Worm (Caenorhabditis elegans): ENCODE measurements around the gene Y39B6A.27.
A peak's percentile ranks its signal among the peaks of the same experiment; 100 is the strongest.

The Y39B6A.27 gene

DNA sequence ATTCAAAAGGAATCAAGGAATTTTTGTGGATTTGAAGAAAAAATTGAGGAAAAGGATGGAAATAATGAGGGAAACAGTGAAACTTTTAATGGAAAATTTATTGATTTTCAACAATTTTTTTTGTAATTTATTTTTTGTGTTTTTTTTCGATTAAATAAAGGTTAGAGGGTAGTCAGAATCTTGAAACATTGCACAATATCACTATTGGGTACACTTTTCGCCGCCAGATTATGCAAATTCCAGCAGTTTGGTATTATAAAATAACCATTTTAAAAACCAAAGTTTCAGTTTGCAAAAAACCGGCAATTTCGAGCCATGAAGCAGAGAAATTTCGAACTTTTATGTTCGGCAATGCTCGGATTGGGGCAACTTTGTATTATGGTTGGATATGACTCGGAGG, at the start of gene Y39B6A.27:
Y39B6A.27 (plus strand) TSS at position 301 of the 400 bp plus-strand sequence.
- TF ChIP-seq ztf-29 (GFP tag; IDR thresholded peaks at IDR 0.05): no peak
- no peak for TF ChIP-seq med-1 (GFP tag; optimal IDR thresholded peaks at IDR 0.05; ENCODE audit: insufficient read depth)

DNA sequence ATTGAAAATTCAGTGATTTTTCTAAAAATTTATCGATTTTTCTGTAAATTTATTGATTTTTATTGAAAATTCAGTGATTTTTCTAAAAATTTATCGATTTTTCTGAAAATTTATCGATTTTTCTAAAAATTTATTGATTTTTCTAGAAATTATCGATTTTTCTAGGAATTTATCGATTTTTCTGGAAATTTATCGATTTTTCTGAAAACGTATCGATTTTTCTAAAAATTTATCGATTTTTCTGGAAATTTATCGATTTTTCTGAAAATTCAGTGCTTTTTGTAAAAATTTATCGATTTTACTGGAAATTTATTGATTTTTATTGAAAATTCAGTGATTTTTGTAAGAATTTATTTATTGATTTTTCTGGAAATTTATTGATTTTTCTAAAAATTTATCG, 46.9 kb upstream of the Y39B6A.27 start:
- TF ChIP-seq T22C8.4 (GFP tag; IDR thresholded peaks at IDR 0.05): peak; percentile 19

DNA sequence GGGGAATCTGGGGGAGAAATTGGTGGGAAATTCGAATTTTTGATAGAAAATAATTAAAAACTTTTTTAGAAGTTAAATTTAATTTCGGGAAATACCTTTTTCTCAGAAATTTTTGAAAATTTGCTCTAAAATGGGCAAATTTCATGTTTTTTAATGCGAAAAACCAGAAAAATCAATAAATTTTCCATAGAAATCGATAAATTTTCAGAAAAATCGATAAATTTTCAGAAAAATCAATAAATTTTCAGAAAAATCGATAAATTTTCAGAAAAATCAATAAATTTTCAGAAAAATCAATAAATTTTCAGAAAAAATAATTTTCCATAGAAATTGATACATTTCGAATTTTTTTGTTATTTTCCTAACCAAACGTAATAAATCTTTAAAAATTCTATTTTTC, 45.5 kb upstream of the Y39B6A.27 start:
- TF ChIP-seq ztf-29 (GFP tag; IDR thresholded peaks at IDR 0.05) (no peak), T22C8.4 (GFP tag; IDR thresholded peaks at IDR 0.05) (peak; percentile 75), flt-1 (GFP tag; IDR thresholded peaks at IDR 0.05) (no peak), tab-1 (GFP tag; IDR thresholded peaks at IDR 0.05) (no peak)

DNA sequence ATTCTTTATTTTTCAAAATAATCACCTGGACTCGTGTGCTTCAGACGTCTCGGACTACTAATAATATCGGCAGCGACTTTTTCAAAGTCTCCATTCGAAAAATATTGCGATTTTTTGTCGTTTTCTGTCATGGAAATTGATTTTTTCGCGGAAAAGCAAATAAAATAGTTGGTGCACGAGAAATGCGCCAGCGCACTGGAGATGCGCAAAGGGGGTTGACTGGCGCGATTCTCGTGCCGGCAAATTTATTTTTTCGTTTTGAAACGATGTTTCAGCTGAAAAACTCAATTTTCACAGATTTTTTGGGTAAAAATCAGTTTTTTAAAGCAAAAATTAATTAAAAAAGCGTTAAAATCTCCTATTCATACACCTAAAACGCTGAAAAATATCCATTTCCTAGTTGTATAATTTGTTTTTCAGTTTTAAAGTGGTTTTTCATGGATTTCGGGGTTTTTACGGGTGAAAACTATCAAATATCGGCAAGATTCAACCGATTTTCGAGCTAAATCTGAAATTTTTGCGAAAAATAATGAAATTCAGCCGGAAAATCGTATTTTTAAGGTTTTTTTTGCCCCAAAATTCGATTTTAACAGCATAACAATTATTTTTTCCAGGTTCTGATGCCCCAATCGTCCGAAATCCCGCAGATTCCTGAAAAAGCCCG, 41.2 kb upstream of the Y39B6A.27 start, which contains the start of the genes reps-1 and Y39B6A.37:
reps-1 (minus strand) TSS at position 263 of the 664 bp plus-strand sequence.
Y39B6A.37 (plus strand) TSS at position 614 of the 664 bp plus-strand sequence.
- TF ChIP-seq ztf-23 (GFP tag; IDR thresholded peaks at IDR 0.05): no peak
- TF ChIP-seq cog-1 (tag; optimal IDR thresholded peaks at IDR 0.05): no peak
- no peak for TF ChIP-seq ref-1 (GFP tag; conservative IDR thresholded peaks at IDR 0.05)
- TF ChIP-seq flt-1 (GFP tag; IDR thresholded peaks at IDR 0.05): no peak
- TF ChIP-seq med-1 (GFP tag; optimal IDR thresholded peaks at IDR 0.05; ENCODE audit: insufficient read depth): no peak
- no peak for TF ChIP-seq tab-1 (GFP tag; IDR thresholded peaks at IDR 0.05)
- no peak for TF ChIP-seq ztf-29 (GFP tag; IDR thresholded peaks at IDR 0.05)
- no peak for TF ChIP-seq T22C8.4 (GFP tag; IDR thresholded peaks at IDR 0.05)
- TF ChIP-seq klf-2 (GFP tag; conservative IDR thresholded peaks at IDR 0.05): no peak

ce11 chrV:18990958-18991357, 40.6 kb upstream of the Y39B6A.27 start:
- TF ChIP-seq klf-2 (GFP tag; conservative IDR thresholded peaks at IDR 0.05) (no peak), med-1 (GFP tag; optimal IDR thresholded peaks at IDR 0.05; ENCODE audit: insufficient read depth) (no peak), ztf-29 (GFP tag; IDR thresholded peaks at IDR 0.05) (no peak), tab-1 (GFP tag; IDR thresholded peaks at IDR 0.05) (no peak), ztf-23 (GFP tag; IDR thresholded peaks at IDR 0.05) (no peak), ref-1 (GFP tag; conservative IDR thresholded peaks at IDR 0.05) (no peak)

DNA sequence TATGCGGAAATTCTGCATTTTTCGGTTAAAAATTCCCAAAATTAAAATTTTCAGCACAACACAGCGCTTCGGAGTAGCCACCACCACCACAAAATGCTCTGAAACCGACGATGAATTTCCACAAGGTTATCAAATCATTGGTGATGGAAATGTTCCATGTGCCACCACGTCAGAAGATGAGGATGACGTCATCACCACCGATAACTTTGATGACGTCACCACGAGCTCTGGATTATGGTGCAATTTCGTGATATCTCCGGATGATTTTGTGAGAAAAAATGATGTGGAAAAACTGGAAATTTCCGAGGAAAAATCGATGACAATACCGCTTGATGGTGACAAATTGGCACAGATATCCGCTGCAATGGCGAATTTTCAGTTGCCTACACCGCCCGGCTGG, 38.5 kb upstream of the Y39B6A.27 start:
- TF ChIP-seq ztf-23 (GFP tag; IDR thresholded peaks at IDR 0.05) (no peak), klf-2 (GFP tag; conservative IDR thresholded peaks at IDR 0.05) (no peak), ztf-29 (GFP tag; IDR thresholded peaks at IDR 0.05) (no peak), cog-1 (tag; optimal IDR thresholded peaks at IDR 0.05) (no peak), med-1 (GFP tag; optimal IDR thresholded peaks at IDR 0.05; ENCODE audit: insufficient read depth) (no peak), ref-1 (GFP tag; conservative IDR thresholded peaks at IDR 0.05) (no peak), flt-1 (GFP tag; IDR thresholded peaks at IDR 0.05) (no peak), tab-1 (GFP tag; IDR thresholded peaks at IDR 0.05) (no peak)

DNA sequence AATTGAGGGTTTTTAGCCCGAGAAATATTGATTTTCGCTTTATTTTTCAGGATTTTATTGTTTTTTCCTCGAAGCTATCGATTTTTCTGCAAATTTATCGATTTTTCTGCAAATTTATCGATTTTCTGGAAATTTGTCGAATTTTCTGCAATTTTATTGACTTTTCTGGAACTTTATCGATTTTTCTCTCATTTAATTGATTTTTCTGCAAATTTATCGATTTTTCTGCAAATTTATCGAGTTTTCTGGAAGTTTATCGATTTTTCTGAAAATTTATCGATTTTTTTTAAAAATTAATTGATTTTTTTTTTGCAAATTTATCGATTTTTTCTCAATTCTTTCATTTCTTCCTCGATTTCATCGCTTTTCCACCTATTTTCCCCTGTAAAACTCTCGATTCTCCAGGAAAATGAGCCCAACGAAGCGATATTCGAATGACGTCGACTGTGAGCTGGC, 38.0 kb upstream of the Y39B6A.27 start, which contains the start of gene gtf-2F2:
gtf-2F2 (plus strand) TSS at position 406 of the 456 bp plus-strand sequence.
- TF ChIP-seq ztf-29 (GFP tag; IDR thresholded peaks at IDR 0.05) (no peak), flt-1 (GFP tag; IDR thresholded peaks at IDR 0.05) (no peak), ref-1 (GFP tag; conservative IDR thresholded peaks at IDR 0.05) (no peak), klf-2 (GFP tag; conservative IDR thresholded peaks at IDR 0.05) (no peak), tab-1 (GFP tag; IDR thresholded peaks at IDR 0.05) (no peak), med-1 (GFP tag; optimal IDR thresholded peaks at IDR 0.05; ENCODE audit: insufficient read depth) (no peak), T22C8.4 (GFP tag; IDR thresholded peaks at IDR 0.05) (peak; percentile 87)

ce11 chrV:18998045-18998444, 33.5 kb upstream of the Y39B6A.27 start, which contains the start of gene tgt-2:
tgt-2 (plus strand) TSS chrV:18998345.
- no peak for TF ChIP-seq flt-1 (GFP tag; IDR thresholded peaks at IDR 0.05)
- TF ChIP-seq ref-1 (GFP tag; conservative IDR thresholded peaks at IDR 0.05): no peak
- no peak for TF ChIP-seq klf-2 (GFP tag; conservative IDR thresholded peaks at IDR 0.05)
- TF ChIP-seq cog-1 (tag; optimal IDR thresholded peaks at IDR 0.05): no peak
- no peak for TF ChIP-seq ztf-29 (GFP tag; IDR thresholded peaks at IDR 0.05)
- TF ChIP-seq ztf-23 (GFP tag; IDR thresholded peaks at IDR 0.05): no peak
- TF ChIP-seq tab-1 (GFP tag; IDR thresholded peaks at IDR 0.05): no peak

DNA sequence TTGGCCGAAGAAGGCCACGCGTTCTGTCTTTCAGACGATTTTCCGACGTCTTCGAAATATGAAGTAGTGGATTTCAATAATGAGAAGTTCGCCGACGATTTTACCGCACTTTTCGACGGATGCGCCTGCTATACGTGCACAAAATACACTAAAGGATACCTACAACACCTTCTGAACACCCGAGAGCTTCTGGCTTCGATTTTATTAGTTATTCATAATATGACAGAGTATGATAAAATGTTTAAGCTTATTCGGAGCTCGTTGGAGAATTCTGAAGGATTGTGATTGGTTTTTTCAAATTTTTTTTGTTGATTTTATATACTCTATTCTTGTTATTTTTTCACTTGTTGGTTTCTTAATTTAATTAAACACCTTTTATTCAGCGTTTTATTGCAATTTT, 31.0 kb upstream of the Y39B6A.27 start:
- TF ChIP-seq med-1 (GFP tag; optimal IDR thresholded peaks at IDR 0.05; ENCODE audit: insufficient read depth): no peak
- no peak for TF ChIP-seq tab-1 (GFP tag; IDR thresholded peaks at IDR 0.05)
- TF ChIP-seq ztf-23 (GFP tag; IDR thresholded peaks at IDR 0.05): no peak
- no peak for TF ChIP-seq ztf-29 (GFP tag; IDR thresholded peaks at IDR 0.05)
- TF ChIP-seq flt-1 (GFP tag; IDR thresholded peaks at IDR 0.05): no peak
- no peak for TF ChIP-seq klf-2 (GFP tag; conservative IDR thresholded peaks at IDR 0.05)
- TF ChIP-seq T22C8.4 (GFP tag; IDR thresholded peaks at IDR 0.05): no peak
- TF ChIP-seq cog-1 (tag; optimal IDR thresholded peaks at IDR 0.05): no peak
- no peak for TF ChIP-seq ref-1 (GFP tag; conservative IDR thresholded peaks at IDR 0.05)

DNA sequence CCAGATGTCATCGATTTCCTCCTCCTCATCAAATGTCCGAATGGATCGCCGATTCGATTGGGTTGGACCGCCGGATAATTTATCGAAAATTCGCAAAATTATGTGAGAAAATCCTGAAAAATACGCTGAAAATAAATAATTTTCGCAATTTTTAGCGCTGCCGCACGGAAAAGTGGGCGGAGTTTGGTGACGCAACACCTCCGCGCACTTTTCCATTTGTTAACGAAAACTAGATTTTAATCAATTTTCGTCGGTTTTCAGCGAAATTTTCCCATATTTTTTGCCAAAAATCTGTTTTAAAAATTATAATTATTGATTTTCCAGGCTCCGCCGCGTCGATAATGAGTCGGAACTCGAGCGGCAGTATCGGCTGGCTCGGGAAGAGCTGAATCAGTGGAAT, 30.5 kb upstream of the Y39B6A.27 start, which contains the start of gene Y39B6A.34:
Y39B6A.34 (plus strand) TSS at position 3 of the 400 bp plus-strand sequence.
- no peak for TF ChIP-seq T22C8.4 (GFP tag; IDR thresholded peaks at IDR 0.05)
- no peak for TF ChIP-seq ref-1 (GFP tag; conservative IDR thresholded peaks at IDR 0.05)
- no peak for TF ChIP-seq med-1 (GFP tag; optimal IDR thresholded peaks at IDR 0.05; ENCODE audit: insufficient read depth)
- no peak for TF ChIP-seq tab-1 (GFP tag; IDR thresholded peaks at IDR 0.05)
- no peak for TF ChIP-seq cog-1 (tag; optimal IDR thresholded peaks at IDR 0.05)
- no peak for TF ChIP-seq ztf-23 (GFP tag; IDR thresholded peaks at IDR 0.05)
- no peak for TF ChIP-seq klf-2 (GFP tag; conservative IDR thresholded peaks at IDR 0.05)
- no peak for TF ChIP-seq ztf-29 (GFP tag; IDR thresholded peaks at IDR 0.05)
- no peak for TF ChIP-seq flt-1 (GFP tag; IDR thresholded peaks at IDR 0.05)

Measured in whole organism, midembryonic.